Fruit fly (Drosophila melanogaster) S2 (cell line): ENCODE data around the gene CG17224.

ENCODE experiments used
- CG8478 ChIP-seq: fragments of >200 bp; optimal IDR thresholded peaks from 2 replicates; lab custom pipeline; 2018
- CTCF ChIP-seq, 2 experiments: fragments of >200 bp; optimal IDR thresholded peaks; 2 replicates each; lab custom pipeline; 2018

dm6 chr2L:2979091-2979490 lies 39.0 kb downstream of the CG17224 start, which contains the start of gene CG9643:
- no peak for TF ChIP-seq CTCF (optimal IDR thresholded peaks at IDR 0.05; lab: Kevin White, UChicago)
- no peak for TF ChIP-seq CG8478 (lab: Kevin White, UChicago)
